Fruit fly (Drosophila melanogaster) whole organism, embryonic: ENCODE results near the gene Hs6st.

Experiments
- CG3163 ChIP-seq: fragments of 200-800 bp; sonication (Bioruptor generic); optimal IDR thresholded peaks from 3 replicates; lab custom pipeline; 2016; ENCODE audit warnings: missing biosample characterization, missing genetic modification characterization
- CG7372 ChIP-seq: fragments of 200-800 bp; sonication (Bioruptor generic); IDR thresholded peaks from 2 replicates; pipeline ENCODE4 v1.3.6; 2022; ENCODE audit warnings: missing biosample characterization, missing genetic modification characterization
- CG7786 ChIP-seq: fragments of 200-800 bp; sonication (Bioruptor generic); optimal IDR thresholded peaks from 2 replicates; lab custom pipeline; 2016; ENCODE audit warnings: missing biosample characterization, missing genetic modification characterization
- Deaf1 ChIP-seq: fragments of 200-800 bp; optimal IDR thresholded peaks from 3 replicates; lab custom pipeline; 2019; ENCODE audit warnings: missing biosample characterization, mild to moderate bottlenecking, missing genetic modification characterization, moderate library complexity
- Hr39 ChIP-seq: fragments of >200 bp; optimal IDR thresholded peaks from 2 replicates; lab custom pipeline; 2017
- Vsx1 ChIP-seq: fragments of 200-800 bp; sonication (Bioruptor generic); optimal IDR thresholded peaks from 2 replicates; lab custom pipeline; 2017; ENCODE audit warnings: missing biosample characterization, mild to moderate bottlenecking, missing genetic modification characterization, missing genetic modification reagents
- dan ChIP-seq: fragments of 200-800 bp; sonication (Bioruptor generic); IDR thresholded peaks from 2 replicates; pipeline ENCODE4 v1.3.6; 2022; ENCODE audit warnings: missing biosample characterization, missing genetic modification characterization
- psq ChIP-seq: fragments of 200-800 bp; sonication (Bioruptor generic); optimal IDR thresholded peaks from 2 replicates; lab custom pipeline; 2017; ENCODE audit warnings: missing biosample characterization, missing genetic modification characterization
- sisA ChIP-seq: fragments of 200-800 bp; sonication (Bioruptor generic); IDR thresholded peaks from 2 replicates; pipeline ENCODE4 v1.3.6; 2022; ENCODE audit warnings: missing biosample characterization, missing genetic modification characterization
- yki ChIP-seq: fragments of >200 bp; optimal IDR thresholded peaks from 3 replicates; lab custom pipeline; 2018

- no peak for TF ChIP-seq dan (GFP tag; lab: Robert Waterston, UW)
- TF ChIP-seq Deaf1 (tag; lab: Kevin White, UChicago), result no peak
- no peak for TF ChIP-seq psq (GFP tag; lab: Kevin White, UChicago)
- TF ChIP-seq yki (lab: Kevin White, UChicago), result no peak
- TF ChIP-seq Hr39, result no peak
- no peak for TF ChIP-seq Vsx1
- TF ChIP-seq CG3163 (GFP tag; lab: Kevin White, UChicago), result no peak
- TF ChIP-seq CG7786 (GFP tag; lab: Kevin White, UChicago), result no peak
- no peak for TF ChIP-seq CG7372
- no peak for TF ChIP-seq sisA (GFP tag; lab: Robert Waterston, UW)
These were observed 90.1 kb downstream of the Hs6st start, which contains the start of gene CG4770 for dm6 chr3R:19918207-19918606.
